Worm (Caenorhabditis elegans) whole organism, L1 larva: Measurements from ENCODE around the gene R10E11.9.
A peak's percentile ranks its signal among the peaks of the same experiment; 100 is the strongest.

Experiments
- C16A3.4 ChIP-seq: fragments of 150-350 bp; optimal IDR thresholded peaks from 2 replicates; lab custom pipeline; 2014; ENCODE audit warnings: missing biosample characterization, missing genetic modification characterization
- C34B4.2 ChIP-seq: sonication (generic microtip); optimal IDR thresholded peaks from 2 replicates; lab custom pipeline; 2017; ENCODE audit warnings: mild to moderate bottlenecking, missing genetic modification characterization, missing compliant biosample characterization
- F16B12.6 ChIP-seq: fragments of 150-350 bp; optimal IDR thresholded peaks from 2 replicates; lab custom pipeline; 2014; ENCODE audit warnings: missing biosample characterization, missing genetic modification characterization
- Y116A8C.19 ChIP-seq: sonication (generic microtip); optimal IDR thresholded peaks from 2 replicates; lab custom pipeline; 2016; ENCODE audit warnings: missing compliant biosample characterization, missing genetic modification characterization, borderline replicate concordance
- alr-1 ChIP-seq: fragments of 200-800 bp; sonication (Bioruptor generic); optimal IDR thresholded peaks from 2 replicates; lab custom pipeline; 2018; ENCODE audit warnings: borderline replicate concordance, mild to moderate bottlenecking, missing genetic modification characterization, missing compliant biosample characterization
- blmp-1 ChIP-seq: fragments of 150-350 bp; optimal IDR thresholded peaks from 2 replicates; lab custom pipeline; 2014; ENCODE audit warnings: missing biosample characterization, missing genetic modification characterization
- ceh-82 ChIP-seq, 3 experiments: fragments of 150-350 bp in 1 of 3; sonication (generic microtip) in 2 of 3; optimal IDR thresholded peaks; 2 replicates each; lab custom pipeline; 2014 to 2017; ENCODE audit warnings: missing biosample characterization in 3 of 3, missing genetic modification characterization in 3 of 3
- ceh-88 ChIP-seq: fragments of 200-800 bp; sonication (Bioruptor generic); IDR thresholded peaks from 2 replicates; pipeline ENCODE4 v1.3.6; 2022; ENCODE audit warnings: missing genetic modification characterization, missing compliant biosample characterization
- ceh-90 ChIP-seq: sonication (generic microtip); optimal IDR thresholded peaks from 2 replicates; lab custom pipeline; 2016; ENCODE audit warnings: missing genetic modification characterization, missing compliant biosample characterization
- dpl-1 ChIP-seq, 3 experiments: fragments of 150-350 bp in 2 of 3; sonication (generic microtip) in 1 of 3; optimal IDR thresholded peaks; 2 replicates each; lab custom pipeline; 2014 to 2017; ENCODE audit warnings: missing biosample characterization in 3 of 3, missing genetic modification characterization in 3 of 3, missing genetic modification reagents in 3 of 3
- dsc-1 ChIP-seq: sonication (generic microtip); optimal IDR thresholded peaks from 2 replicates; lab custom pipeline; 2016; ENCODE audit warnings: mild to moderate bottlenecking, missing genetic modification characterization, missing compliant biosample characterization
- efl-1 ChIP-seq, 4 experiments: fragments of 150-350 bp; optimal IDR thresholded peaks in 3 of 4; peaks in 1 of 4; 1 replicate in 1 of 4; 2 replicates in 3 of 4; lab custom pipeline; 2014; ENCODE audit warnings: missing biosample characterization in 2 of 4, missing genetic modification characterization in 2 of 4, missing genetic modification reagents in 2 of 4
- efl-3 ChIP-seq: fragments of 200-800 bp; sonication (Bioruptor generic); optimal IDR thresholded peaks from 2 replicates; lab custom pipeline; 2018; ENCODE audit warnings: mild to moderate bottlenecking, missing genetic modification characterization, missing compliant biosample characterization
- egl-27 ChIP-seq, 2 experiments: fragments of 150-350 bp in 1 of 2; sonication (generic microtip); optimal IDR thresholded peaks; 3 replicates each; lab custom pipeline; 2017 to 2018; ENCODE audit warnings: missing biosample characterization in 2 of 2, missing genetic modification characterization in 2 of 2, missing genetic modification reagents in 2 of 2
- elt-3 ChIP-seq, 6 experiments: fragments of 150-350 bp in 1 of 6; sonication (generic microtip); optimal IDR thresholded peaks; 2 replicates each; lab custom pipeline; 2017 to 2018; ENCODE audit warnings: missing biosample characterization in 6 of 6, missing genetic modification characterization in 6 of 6, inconsistent platforms in 1 of 6
- fkh-10 ChIP-seq: sonication (generic microtip); optimal IDR thresholded peaks from 2 replicates; lab custom pipeline; 2017; ENCODE audit warnings: missing biosample characterization, missing genetic modification reagents, missing genetic modification characterization
- fkh-4 ChIP-seq: sonication (generic microtip); optimal IDR thresholded peaks from 2 replicates; lab custom pipeline; 2016; ENCODE audit warnings: missing compliant biosample characterization, missing genetic modification characterization, borderline replicate concordance
- fos-1 ChIP-seq: fragments of 150-350 bp; optimal IDR thresholded peaks from 2 replicates; lab custom pipeline; 2014; ENCODE audit warnings: missing biosample characterization, missing genetic modification characterization
- hlh-17 ChIP-seq: fragments of 200-800 bp; sonication (Bioruptor generic); optimal IDR thresholded peaks from 2 replicates; lab custom pipeline; 2018; ENCODE audit warnings: missing genetic modification characterization, mild to moderate bottlenecking, missing compliant biosample characterization, moderate library complexity, borderline replicate concordance
- hlh-4 ChIP-seq: sonication (generic microtip); optimal IDR thresholded peaks from 2 replicates; lab custom pipeline; 2016; ENCODE audit warnings: mild to moderate bottlenecking, missing genetic modification characterization, missing compliant biosample characterization
- hpl-2 ChIP-seq: fragments of 150-350 bp; optimal IDR thresholded peaks from 2 replicates; lab custom pipeline; 2014; ENCODE audit warnings: missing biosample characterization, missing genetic modification reagents, missing genetic modification characterization
- irx-1 ChIP-seq: sonication (generic microtip); optimal IDR thresholded peaks from 2 replicates; lab custom pipeline; 2016; ENCODE audit warnings: missing genetic modification characterization, missing compliant biosample characterization
- jun-1 ChIP-seq: fragments of 150-350 bp; optimal IDR thresholded peaks from 2 replicates; lab custom pipeline; 2014; ENCODE audit warnings: missing biosample characterization, missing genetic modification reagents, missing genetic modification characterization
- lin-14 ChIP-seq: fragments of 200-800 bp; sonication (Bioruptor generic); optimal IDR thresholded peaks from 2 replicates; lab custom pipeline; 2018; ENCODE audit warnings: mild to moderate bottlenecking, missing genetic modification characterization, moderate library complexity, missing compliant biosample characterization
- lin-15B ChIP-seq: fragments of 150-350 bp; sonication (generic microtip); optimal IDR thresholded peaks from 3 replicates; lab custom pipeline; 2014; ENCODE audit warnings: missing biosample characterization, missing genetic modification characterization
- lin-35 ChIP-seq, 2 experiments: fragments of 150-350 bp; optimal IDR thresholded peaks; 2 replicates each; lab custom pipeline; 2014; ENCODE audit warnings: missing biosample characterization in 2 of 2, missing genetic modification characterization in 2 of 2, missing genetic modification reagents in 2 of 2
- lir-3 ChIP-seq: sonication (generic microtip); optimal IDR thresholded peaks from 2 replicates; lab custom pipeline; 2016; ENCODE audit warnings: mild to moderate bottlenecking, missing genetic modification characterization, moderate library complexity, missing compliant biosample characterization; ENCODE audit not compliant: poor library complexity
- lsy-2 ChIP-seq, 2 experiments: fragments of 150-350 bp; optimal IDR thresholded peaks; 2 replicates each; lab custom pipeline; 2014; ENCODE audit warnings: missing biosample characterization in 2 of 2, missing genetic modification characterization in 2 of 2
- mdl-1 ChIP-seq, 2 experiments: fragments of 150-350 bp; optimal IDR thresholded peaks; 2 replicates each; lab custom pipeline; 2014 to 2017; ENCODE audit warnings: missing biosample characterization in 2 of 2, missing genetic modification characterization in 2 of 2, inconsistent platforms in 1 of 2
- mep-1 ChIP-seq: fragments of 150-350 bp; optimal IDR thresholded peaks from 2 replicates; lab custom pipeline; 2014; ENCODE audit warnings: missing biosample characterization, missing genetic modification characterization
- nhr-12 ChIP-seq: sonication (generic microtip); optimal IDR thresholded peaks from 2 replicates; lab custom pipeline; 2017; ENCODE audit warnings: missing biosample characterization, missing genetic modification characterization
- nhr-20 ChIP-seq: sonication (generic microtip); optimal IDR thresholded peaks from 2 replicates; lab custom pipeline; 2016; ENCODE audit warnings: mild to moderate bottlenecking, missing genetic modification characterization, missing compliant biosample characterization
- nhr-71 ChIP-seq: sonication (generic microtip); optimal IDR thresholded peaks from 2 replicates; lab custom pipeline; 2016; ENCODE audit warnings: mild to moderate bottlenecking, missing genetic modification characterization, moderate library complexity, missing compliant biosample characterization
- nhr-77 ChIP-seq: fragments of 150-350 bp; optimal IDR thresholded peaks from 2 replicates; lab custom pipeline; 2014; ENCODE audit warnings: missing biosample characterization, missing genetic modification characterization
- nhr-85 ChIP-seq: sonication (generic microtip); peaks from one replicate; lab custom pipeline; 2016; ENCODE audit warnings: missing genetic modification characterization, inconsistent platforms, missing compliant biosample characterization
- nhr-90 ChIP-seq: sonication (generic microtip); optimal IDR thresholded peaks from 2 replicates; lab custom pipeline; 2016; ENCODE audit warnings: mild to moderate bottlenecking, missing genetic modification characterization, missing compliant biosample characterization; ENCODE audit not compliant: poor library complexity
- pqm-1 ChIP-seq: sonication (generic microtip); optimal IDR thresholded peaks from 3 replicates; lab custom pipeline; 2017; ENCODE audit warnings: missing biosample characterization, missing genetic modification characterization
- rnt-1 ChIP-seq: sonication (generic microtip); optimal IDR thresholded peaks from 2 replicates; lab custom pipeline; 2016; ENCODE audit warnings: mild to moderate bottlenecking, missing genetic modification characterization, moderate library complexity, missing compliant biosample characterization
- skn-1 ChIP-seq: fragments of 150-350 bp; optimal IDR thresholded peaks from 2 replicates; lab custom pipeline; 2014; ENCODE audit warnings: missing biosample characterization, missing genetic modification characterization
- snpc-4 ChIP-seq: fragments of 150-350 bp; optimal IDR thresholded peaks from 2 replicates; lab custom pipeline; 2014; ENCODE audit warnings: missing biosample characterization, missing genetic modification characterization
- snu-23 ChIP-seq: sonication (generic microtip); optimal IDR thresholded peaks from 2 replicates; lab custom pipeline; 2016; ENCODE audit warnings: missing genetic modification characterization, missing compliant biosample characterization
- sptf-1 ChIP-seq: fragments of 150-350 bp; optimal IDR thresholded peaks from 2 replicates; lab custom pipeline; 2014; ENCODE audit warnings: missing biosample characterization, missing genetic modification characterization
- sup-37 ChIP-seq: fragments of 200-800 bp; sonication (Bioruptor generic); optimal IDR thresholded peaks from 2 replicates; lab custom pipeline; 2018; ENCODE audit warnings: mild to moderate bottlenecking, missing genetic modification characterization, missing compliant biosample characterization
- unc-130 ChIP-seq: fragments of 150-350 bp; optimal IDR thresholded peaks from 2 replicates; lab custom pipeline; 2017; ENCODE audit warnings: missing biosample characterization, missing genetic modification characterization, inconsistent platforms
- unc-62 ChIP-seq: fragments of 150-350 bp; optimal IDR thresholded peaks from 2 replicates; lab custom pipeline; 2014; ENCODE audit warnings: missing biosample characterization, missing genetic modification reagents, missing genetic modification characterization
- unc-86 ChIP-seq: sonication (generic microtip); optimal IDR thresholded peaks from 2 replicates; lab custom pipeline; 2016; ENCODE audit warnings: missing genetic modification characterization, missing compliant biosample characterization
- vab-15 ChIP-seq: sonication (generic microtip); optimal IDR thresholded peaks from 2 replicates; lab custom pipeline; 2017; ENCODE audit warnings: missing genotype, mild to moderate bottlenecking, missing genetic modification characterization, missing compliant biosample characterization
- xbp-1 ChIP-seq: sonication (generic microtip); optimal IDR thresholded peaks from 2 replicates; lab custom pipeline; 2016; ENCODE audit warnings: missing genetic modification characterization, missing compliant biosample characterization
- zag-1 ChIP-seq: fragments of 150-350 bp; optimal IDR thresholded peaks from 2 replicates; lab custom pipeline; 2014; ENCODE audit warnings: missing biosample characterization, missing genetic modification characterization
- zip-4 ChIP-seq: fragments of 200-800 bp; sonication (Bioruptor generic); optimal IDR thresholded peaks from 2 replicates; lab custom pipeline; 2018; ENCODE audit warnings: mild to moderate bottlenecking, missing genetic modification characterization, moderate library complexity, missing compliant biosample characterization
- ztf-4 ChIP-seq: fragments of 150-350 bp; optimal IDR thresholded peaks from 2 replicates; lab custom pipeline; 2014; ENCODE audit warnings: missing biosample characterization, missing genetic modification characterization

The R10E11.9 gene

ce11 chrIII:9825073-9825828 lies 31.8 kb upstream of the R10E11.9 start, which contains the start of gene ZK632.9:
Gene ZK632.9, minus strand, starts transcription at chrIII:9825432.
- TF ChIP-seq ztf-4 (no peak), sptf-1 (tag; lab: Kevin White, UChicago) (no peak), egl-27 (tag; optimal IDR thresholded peaks at IDR 0.05; lab: Kevin White, UChicago) (no peak), nhr-71 (tag; lab: Kevin White, UChicago) (no peak), pqm-1 (tag; lab: Kevin White, UChicago) (no peak), efl-1 (optimal IDR thresholded peaks at IDR 0.05; lab: Kevin White, UChicago) (no peak), efl-1 (GFP tag; optimal IDR thresholded peaks at IDR 0.05 in 1 of 2; lab: Kevin White, UChicago) (no peak), hlh-17 (GFP tag; lab: Kevin White, UChicago) (no peak), rnt-1 (tag; lab: Kevin White, UChicago) (no peak), vab-15 (no peak), nhr-12 (tag; lab: Kevin White, UChicago) (no peak), zag-1 (tag; lab: Kevin White, UChicago) (no peak), irx-1 (tag; lab: Kevin White, UChicago) (no peak), jun-1 (tag; lab: Kevin White, UChicago) (no peak), nhr-20 (no peak), xbp-1 (tag; lab: Kevin White, UChicago) (no peak), lir-3 (tag; lab: Kevin White, UChicago) (no peak), hpl-2 (GFP tag; lab: Kevin White, UChicago) (no peak), unc-86 (tag; lab: Kevin White, UChicago) (no peak), Y116A8C.19 (tag; lab: Kevin White, UChicago) (no peak), blmp-1 (tag; lab: Kevin White, UChicago) (peak; percentile 58), nhr-77 (no peak), zip-4 (no peak), alr-1 (tag; lab: Kevin White, UChicago) (no peak), ceh-82 (tag; optimal IDR thresholded peaks at IDR 0.05; lab: Kevin White, UChicago) (no peak), nhr-85 (tag; lab: Kevin White, UChicago) (no peak), mdl-1 (tag; optimal IDR thresholded peaks at IDR 0.05; lab: Kevin White, UChicago) (no peak), snu-23 (GFP tag; lab: Kevin White, UChicago) (peak; percentile 33), dsc-1 (no peak), snpc-4 (tag; lab: Kevin White, UChicago) (no peak), lsy-2 (tag; optimal IDR thresholded peaks at IDR 0.05; lab: Kevin White, UChicago) (peak in 1 of 2 experiments; percentile 9), ceh-88 (GFP tag; lab: Robert Waterston, UW) (no peak), fos-1 (tag; lab: Kevin White, UChicago) (no peak), ceh-90 (tag; lab: Kevin White, UChicago) (no peak), efl-3 (GFP tag; lab: Kevin White, UChicago) (no peak), skn-1 (tag; lab: Kevin White, UChicago) (no peak), lin-35 (GFP tag; optimal IDR thresholded peaks at IDR 0.05; lab: Kevin White, UChicago) (peak; percentile 33 to 36), dpl-1 (GFP tag; optimal IDR thresholded peaks at IDR 0.05; lab: Kevin White, UChicago) (peak; percentile 21 to 33 (median 32)), nhr-90 (tag; lab: Kevin White, UChicago) (no peak), C34B4.2 (tag; lab: Kevin White, UChicago) (no peak), lin-14 (GFP tag; lab: Kevin White, UChicago) (peak; percentile 31), fkh-4 (tag; lab: Kevin White, UChicago) (no peak), lin-15B (tag; lab: Kevin White, UChicago) (no peak), sup-37 (GFP tag; lab: Kevin White, UChicago) (no peak), elt-3 (tag; optimal IDR thresholded peaks at IDR 0.05; lab: Kevin White, UChicago) (peak in 1 of 6 experiments; percentile 67), mep-1 (peak; percentile 12), fkh-10 (GFP tag; lab: Kevin White, UChicago) (no peak), F16B12.6 (tag; lab: Kevin White, UChicago) (peak; percentile 30), unc-62 (GFP tag; lab: Kevin White, UChicago) (no peak), C16A3.4 (tag; lab: Kevin White, UChicago) (no peak), hlh-4 (no peak), unc-130 (tag; lab: Kevin White, UChicago) (no peak)
